Fruit fly (Drosophila melanogaster) whole organism, embryonic: ENCODE results near the gene CG42763.

Experiments
- CG11093 ChIP-seq: fragments of 200-800 bp; sonication (Bioruptor generic); IDR thresholded peaks from 3 replicates; pipeline ENCODE4 v1.3.6; 2022; ENCODE audit warnings: missing biosample characterization, missing genetic modification characterization
- CG34376 ChIP-seq: fragments of 200-800 bp; sonication (Bioruptor generic); optimal IDR thresholded peaks from 2 replicates; lab custom pipeline; 2018; ENCODE audit warnings: missing biosample characterization, mild to moderate bottlenecking, missing genetic modification characterization
- Dbx ChIP-seq: fragments of 200-800 bp; sonication (Bioruptor generic); IDR thresholded peaks from 3 replicates; pipeline ENCODE4 v1.3.6; 2022; ENCODE audit warnings: missing biosample characterization, missing genetic modification characterization
- Med ChIP-seq: fragments of 200-800 bp; sonication (Bioruptor generic); peaks from one replicate; lab custom pipeline; 2016; ENCODE audit warnings: missing biosample characterization, missing genetic modification characterization, mild to moderate bottlenecking, inconsistent platforms, moderate library complexity
- Pdp1 ChIP-seq, 2 experiments: fragments of 200-800 bp; sonication (Bioruptor generic); optimal IDR thresholded peaks; 3 replicates each; lab custom pipeline; 2016; ENCODE audit warnings: missing biosample characterization in 2 of 2, missing genetic modification characterization in 2 of 2, mild to moderate bottlenecking in 1 of 2, moderate library complexity in 1 of 2
- Vsx1 ChIP-seq: fragments of 200-800 bp; sonication (Bioruptor generic); optimal IDR thresholded peaks from 2 replicates; lab custom pipeline; 2017; ENCODE audit warnings: missing biosample characterization, mild to moderate bottlenecking, missing genetic modification characterization, missing genetic modification reagents
- chinmo ChIP-seq: fragments of 200-800 bp; sonication (Bioruptor generic); IDR thresholded peaks from 4 replicates; pipeline ENCODE4 v1.3.6; 2022; ENCODE audit warnings: missing biosample characterization, missing genetic modification characterization; ENCODE audit not compliant: partially characterized antibody
- corto ChIP-seq: fragments of 200-800 bp; sonication (Bioruptor generic); optimal IDR thresholded peaks from 2 replicates; lab custom pipeline; 2016; ENCODE audit warnings: missing biosample characterization, mild to moderate bottlenecking, missing genetic modification characterization, moderate library complexity
- cwo ChIP-seq: fragments of 200-800 bp; sonication (Bioruptor generic); optimal IDR thresholded peaks from 3 replicates; lab custom pipeline; 2017; ENCODE audit warnings: missing biosample characterization, missing genetic modification characterization, mild to moderate bottlenecking, moderate library complexity, missing genetic modification reagents
- exex ChIP-seq: fragments of 200-800 bp; sonication (Bioruptor generic); optimal IDR thresholded peaks from 4 replicates; lab custom pipeline; 2018; ENCODE audit warnings: missing biosample characterization, mild to moderate bottlenecking, missing genetic modification characterization, moderate library complexity
- lbe ChIP-seq: fragments of 200-800 bp; sonication (Bioruptor generic); optimal IDR thresholded peaks from 2 replicates; lab custom pipeline; 2016; ENCODE audit warnings: missing biosample characterization, mild to moderate bottlenecking, missing genetic modification characterization
- mirr ChIP-seq: fragments of 200-800 bp; sonication (Bioruptor generic); optimal IDR thresholded peaks from 3 replicates; lab custom pipeline; 2018; ENCODE audit warnings: missing biosample characterization, mild to moderate bottlenecking, missing genetic modification characterization
- nom ChIP-seq: fragments of 200-800 bp; sonication (Bioruptor generic); optimal IDR thresholded peaks from 2 replicates; lab custom pipeline; 2017; ENCODE audit warnings: missing biosample characterization, missing genetic modification characterization, mild to moderate bottlenecking, moderate library complexity, missing genetic modification reagents
- oc ChIP-seq: fragments of 200-800 bp; sonication (Bioruptor generic); optimal IDR thresholded peaks from 2 replicates; lab custom pipeline; 2018; ENCODE audit warnings: missing biosample characterization, mild to moderate bottlenecking, missing genetic modification characterization, moderate library complexity

Gene CG42763

DNA sequence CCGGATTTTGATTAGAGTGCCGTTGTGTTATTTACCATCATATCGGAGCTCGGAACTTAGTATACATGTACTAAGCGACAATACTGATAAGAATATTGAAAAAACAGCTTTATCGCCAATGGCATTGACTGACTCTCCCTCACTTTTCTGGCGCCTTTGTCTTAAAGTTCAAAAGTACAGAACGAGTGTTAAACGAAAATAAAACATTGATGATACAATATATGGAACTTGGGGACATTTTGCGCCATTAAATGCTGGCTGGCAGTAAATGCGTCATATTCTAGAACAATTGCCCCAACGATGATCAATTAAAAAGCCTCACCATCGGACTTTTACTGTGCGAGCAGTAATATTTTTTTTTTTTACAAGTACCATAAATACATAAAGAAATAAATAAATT is 49.7 kb downstream of the CG42763 start:
- TF ChIP-seq oc (tag; lab: Kevin White, UChicago) (no peak), CG34376 (GFP tag; lab: Kevin White, UChicago) (peak; percentile 51), lbe (GFP tag; lab: Kevin White, UChicago) (peak; percentile 11), mirr (peak; percentile 28), Vsx1 (no peak), exex (tag; lab: Kevin White, UChicago) (peak; percentile 32), nom (GFP tag; lab: Kevin White, UChicago) (peak; percentile 74), corto (GFP tag; lab: Kevin White, UChicago) (peak; percentile 36), Pdp1 (GFP tag; optimal IDR thresholded peaks at IDR 0.05; lab: Kevin White, UChicago) (peak in 1 of 2 experiments; percentile 17), Med (GFP tag; lab: Kevin White, UChicago) (peak; percentile 56), CG11093 (GFP tag; lab: Robert Waterston, UW) (no peak), chinmo (GFP tag; lab: Robert Waterston, UW) (0 out of 4 replicates have a peak, but pooled peaks have one; percentile 37), cwo (peak; percentile 44), Dbx (GFP tag; lab: Robert Waterston, UW) (peak; percentile 5; the same call in 1 of the 3 replicates)
